Worm (Caenorhabditis elegans) whole organism, midembryonic: ENCODE measurements around the gene T02D1.9.

Experiments
- T22C8.4 ChIP-seq: fragments of 200-800 bp; sonication (Bioruptor generic); IDR thresholded peaks from 2 replicates; pipeline ENCODE4 v1.3.6; 2022; ENCODE audit warnings: missing genetic modification characterization, missing compliant biosample characterization
- cog-1 ChIP-seq: sonication (generic microtip); optimal IDR thresholded peaks from 2 replicates; lab custom pipeline; 2016; ENCODE audit warnings: missing genetic modification characterization, missing compliant biosample characterization
- flt-1 ChIP-seq: fragments of 200-800 bp; sonication (Bioruptor generic); IDR thresholded peaks from 2 replicates; pipeline ENCODE4 v1.3.6; 2022; ENCODE audit warnings: missing genetic modification characterization, missing compliant biosample characterization
- klf-2 ChIP-seq: fragments of 200-800 bp; sonication (Bioruptor generic); conservative IDR thresholded peaks from 2 replicates; pipeline ENCODE4 v1.3.6; 2022; ENCODE audit warnings: missing genetic modification reagents, missing genetic modification characterization, missing compliant biosample characterization
- med-1 ChIP-seq: sonication (generic microtip); optimal IDR thresholded peaks from 2 replicates; lab custom pipeline; 2017; ENCODE audit warnings: missing genetic modification characterization, mild to moderate bottlenecking, missing compliant biosample characterization, antibody characterized with exemption, missing genetic modification reagents; ENCODE audit not compliant: insufficient read depth
- ref-1 ChIP-seq: fragments of 200-800 bp; sonication (Bioruptor generic); conservative IDR thresholded peaks from 2 replicates; pipeline ENCODE4 v1.3.6; 2022; ENCODE audit warnings: missing genetic modification reagents, missing genetic modification characterization, missing compliant biosample characterization
- tab-1 ChIP-seq: fragments of 200-800 bp; sonication (Bioruptor generic); IDR thresholded peaks from 2 replicates; pipeline ENCODE4 v1.3.6; 2022; ENCODE audit warnings: missing genetic modification characterization, missing compliant biosample characterization
- ztf-23 ChIP-seq: fragments of 200-800 bp; sonication (Bioruptor generic); IDR thresholded peaks from 2 replicates; pipeline ENCODE4 v1.3.6; 2022; ENCODE audit warnings: missing genetic modification reagents, missing genetic modification characterization, missing compliant biosample characterization
- ztf-29 ChIP-seq: fragments of 200-800 bp; sonication (Bioruptor generic); IDR thresholded peaks from 2 replicates; pipeline ENCODE4 v1.3.6; 2022; ENCODE audit warnings: missing genetic modification reagents, missing genetic modification characterization, missing compliant biosample characterization

- TF ChIP-seq ztf-29 (no peak), med-1 (GFP tag; lab: Kevin White, UChicago) (no peak), cog-1 (no peak), tab-1 (GFP tag; lab: Robert Waterston, UW) (no peak), flt-1 (GFP tag; lab: Robert Waterston, UW) (no peak), ref-1 (no peak), klf-2 (GFP tag; lab: Robert Waterston, UW) (no peak), ztf-23 (GFP tag; lab: Robert Waterston, UW) (no peak), T22C8.4 (GFP tag; lab: Robert Waterston, UW) (no peak)
Measured at ce11 chrIV:17371469-17371868, 35.9 kb downstream of the T02D1.9 start, which contains the start of gene C30H6.5.
